Worm (Caenorhabditis elegans) whole organism, young adult: ENCODE data around the gene mab-21.

Experiments
- F33H1.4 ChIP-seq: fragments of 200-800 bp; sonication (Bioruptor generic); IDR thresholded peaks from 2 replicates; pipeline ENCODE4 v1.3.6; 2022; ENCODE audit warnings: missing genetic modification reagents, missing genetic modification characterization, missing compliant biosample characterization
- F37B4.10 ChIP-seq: fragments of 200-800 bp; sonication (Bioruptor generic); IDR thresholded peaks from 2 replicates; pipeline ENCODE4 v1.3.6; 2022; ENCODE audit warnings: missing genetic modification characterization, missing compliant biosample characterization
- F49E8.2 ChIP-seq: sonication (generic microtip); optimal IDR thresholded peaks from 3 replicates; lab custom pipeline; 2017; ENCODE audit warnings: missing genetic modification characterization, mild to moderate bottlenecking, missing compliant biosample characterization, antibody characterized with exemption, moderate library complexity; ENCODE audit not compliant: insufficient read depth
- ama-1 ChIP-seq, 3 experiments: fragments of 150-350 bp in 1 of 3; sonication (generic microtip) in 2 of 3; optimal IDR thresholded peaks; 2 replicates each; lab custom pipeline; 2014 to 2018; ENCODE audit warnings: missing biosample characterization in 2 of 3, missing genetic modification characterization in 2 of 3, missing genetic modification reagents in 2 of 3
- aptf-2 ChIP-seq: fragments of 200-800 bp; sonication (Bioruptor generic); conservative IDR thresholded peaks from 2 replicates; pipeline ENCODE4 v1.3.6; 2022; ENCODE audit warnings: missing genetic modification reagents, missing genetic modification characterization, missing compliant biosample characterization
- attf-5 ChIP-seq: fragments of 200-800 bp; sonication (Bioruptor generic); optimal IDR thresholded peaks from 2 replicates; lab custom pipeline; 2018; ENCODE audit warnings: mild to moderate bottlenecking, missing genetic modification characterization, missing compliant biosample characterization
- attf-6 ChIP-seq: fragments of 200-800 bp; sonication (Bioruptor generic); IDR thresholded peaks from 2 replicates; pipeline ENCODE4 v1.3.6; 2022; ENCODE audit warnings: missing genetic modification reagents, missing genetic modification characterization, missing compliant biosample characterization
- ccch-3 ChIP-seq: fragments of 200-800 bp; sonication (Bioruptor generic); optimal IDR thresholded peaks from 2 replicates; lab custom pipeline; 2018; ENCODE audit warnings: mild to moderate bottlenecking, missing genetic modification characterization, missing compliant biosample characterization
- cebp-1 ChIP-seq, 2 experiments: fragments of 200-800 bp in 1 of 2; sonication (Bioruptor generic) in 1 of 2; sonication (generic microtip) in 1 of 2; IDR thresholded peaks in 1 of 2; optimal IDR thresholded peaks in 1 of 2; 2 replicates each; pipeline versions ENCODE4 v1.3.6 to Lab custom; 2017 to 2022; ENCODE audit warnings: missing compliant biosample characterization in 2 of 2, missing genetic modification characterization in 2 of 2, mild to moderate bottlenecking in 1 of 2, missing genetic modification reagents in 1 of 2, moderate library complexity in 1 of 2
- ceh-91 ChIP-seq: fragments of 200-800 bp; sonication (Bioruptor generic); IDR thresholded peaks from 2 replicates; pipeline ENCODE4 v1.3.6; 2022; ENCODE audit warnings: missing genetic modification reagents, missing genetic modification characterization, missing compliant biosample characterization
- egl-18 ChIP-seq: fragments of 200-800 bp; sonication (Bioruptor generic); IDR thresholded peaks from 2 replicates; pipeline ENCODE4 v1.3.6; 2022; ENCODE audit warnings: missing genetic modification reagents, missing genetic modification characterization, missing compliant biosample characterization
- egl-44 ChIP-seq: fragments of 200-800 bp; sonication (Bioruptor generic); IDR thresholded peaks from 2 replicates; pipeline ENCODE4 v1.3.6; 2022; ENCODE audit warnings: missing genetic modification reagents, missing genetic modification characterization, missing compliant biosample characterization
- ekl-4 ChIP-seq: fragments of 200-800 bp; sonication (Bioruptor generic); IDR thresholded peaks from 2 replicates; pipeline ENCODE4 v1.3.6; 2022; ENCODE audit warnings: missing genetic modification reagents, missing genetic modification characterization, missing compliant biosample characterization
- ets-4 ChIP-seq: fragments of 200-800 bp; sonication (Bioruptor generic); optimal IDR thresholded peaks from 2 replicates; lab custom pipeline; 2018; ENCODE audit warnings: mild to moderate bottlenecking, missing genetic modification characterization, missing compliant biosample characterization
- fkh-3 ChIP-seq: sonication (generic microtip); optimal IDR thresholded peaks from 2 replicates; lab custom pipeline; 2016; ENCODE audit warnings: mild to moderate bottlenecking, missing genetic modification characterization, missing compliant biosample characterization
- gei-17 ChIP-seq: fragments of 200-800 bp; sonication (Bioruptor generic); optimal IDR thresholded peaks from 2 replicates; lab custom pipeline; 2018; ENCODE audit warnings: mild to moderate bottlenecking, missing genetic modification characterization, missing compliant biosample characterization
- him-1 ChIP-seq: sonication (generic microtip); optimal IDR thresholded peaks from 2 replicates; lab custom pipeline; 2016; ENCODE audit warnings: missing genotype, missing genetic modification reagents, missing genetic modification characterization, missing compliant biosample characterization
- hlh-26 ChIP-seq: fragments of 200-800 bp; sonication (Bioruptor generic); conservative IDR thresholded peaks from 2 replicates; pipeline ENCODE4 v1.3.6; 2022; ENCODE audit warnings: missing genetic modification reagents, missing genetic modification characterization, missing compliant biosample characterization
- hmg-1.2 ChIP-seq: fragments of 200-800 bp; sonication (Bioruptor generic); IDR thresholded peaks from 2 replicates; pipeline ENCODE4 v1.3.6; 2022; ENCODE audit warnings: missing genetic modification reagents, missing genetic modification characterization, missing compliant biosample characterization
- lin-26 ChIP-seq: fragments of 200-800 bp; sonication (Bioruptor generic); IDR thresholded peaks from 2 replicates; pipeline ENCODE4 v1.3.6; 2022; ENCODE audit warnings: missing genetic modification reagents, missing genetic modification characterization, missing compliant biosample characterization
- lin-35 ChIP-seq, 3 experiments: fragments of 150-350 bp in 2 of 3; sonication (generic microtip) in 1 of 3; optimal IDR thresholded peaks; 2 replicates each; lab custom pipeline; 2014 to 2018; ENCODE audit warnings: missing biosample characterization in 3 of 3, missing genetic modification characterization in 3 of 3, missing genetic modification reagents in 3 of 3
- lin-40 ChIP-seq: sonication (generic microtip); optimal IDR thresholded peaks from 2 replicates; lab custom pipeline; 2016; ENCODE audit warnings: missing genetic modification characterization, mild to moderate bottlenecking, missing compliant biosample characterization, missing genotype, missing genetic modification reagents
- lin-54 ChIP-seq: fragments of 200-800 bp; sonication (Bioruptor generic); optimal IDR thresholded peaks from 2 replicates; lab custom pipeline; 2018; ENCODE audit warnings: mild to moderate bottlenecking, missing genetic modification characterization, missing compliant biosample characterization
- lir-1 ChIP-seq: fragments of 200-800 bp; sonication (Bioruptor generic); conservative IDR thresholded peaks from 2 replicates; pipeline ENCODE4 v1.3.6; 2022; ENCODE audit warnings: missing genetic modification reagents, missing genetic modification characterization, missing compliant biosample characterization
- lsl-1 ChIP-seq: fragments of 200-800 bp; sonication (Bioruptor generic); optimal IDR thresholded peaks from 2 replicates; lab custom pipeline; 2018; ENCODE audit warnings: mild to moderate bottlenecking, missing genetic modification characterization, moderate library complexity, missing compliant biosample characterization
- madf-3 ChIP-seq: fragments of 200-800 bp; sonication (Bioruptor generic); IDR thresholded peaks from 2 replicates; pipeline ENCODE4 v1.3.6; 2022; ENCODE audit warnings: missing genetic modification reagents, missing genetic modification characterization, missing compliant biosample characterization
- madf-6 ChIP-seq: fragments of 200-800 bp; sonication (Bioruptor generic); IDR thresholded peaks from 2 replicates; pipeline ENCODE4 v1.3.6; 2022; ENCODE audit warnings: missing genetic modification reagents, missing genetic modification characterization, missing compliant biosample characterization
- mxl-1 ChIP-seq: sonication (generic microtip); optimal IDR thresholded peaks from 2 replicates; lab custom pipeline; 2016; ENCODE audit warnings: missing genetic modification characterization, missing compliant biosample characterization
- nfya-1 ChIP-seq: sonication (generic microtip); optimal IDR thresholded peaks from 2 replicates; lab custom pipeline; 2017; ENCODE audit warnings: antibody characterized with exemption, missing compliant biosample characterization, missing genetic modification characterization, borderline replicate concordance; ENCODE audit not compliant: insufficient read depth
- nfya-2 ChIP-seq: fragments of 200-800 bp; sonication (Bioruptor generic); IDR thresholded peaks from 2 replicates; pipeline ENCODE4 v1.3.6; 2022; ENCODE audit warnings: missing genetic modification reagents, missing genetic modification characterization, missing compliant biosample characterization
- nfyb-1 ChIP-seq: fragments of 200-800 bp; sonication (Bioruptor generic); IDR thresholded peaks from 2 replicates; pipeline ENCODE4 v1.3.6; 2022; ENCODE audit warnings: missing genetic modification reagents, missing genetic modification characterization, missing compliant biosample characterization
- rcor-1 ChIP-seq: fragments of 200-800 bp; sonication (Bioruptor generic); IDR thresholded peaks from 2 replicates; pipeline ENCODE4 v1.3.6; 2022; ENCODE audit warnings: missing genetic modification reagents, missing genetic modification characterization, missing compliant biosample characterization
- snpc-3.4 ChIP-seq: sonication (generic microtip); optimal IDR thresholded peaks from 2 replicates; lab custom pipeline; 2017; ENCODE audit warnings: missing genetic modification characterization, mild to moderate bottlenecking, missing compliant biosample characterization, antibody characterized with exemption, moderate library complexity, missing genotype, missing genetic modification reagents
- sptf-2 ChIP-seq: fragments of 200-800 bp; sonication (Bioruptor generic); optimal IDR thresholded peaks from 2 replicates; lab custom pipeline; 2018; ENCODE audit warnings: mild to moderate bottlenecking, missing genetic modification characterization, missing compliant biosample characterization
- tbp1 ChIP-seq: fragments of 200-800 bp; sonication (Bioruptor generic); optimal IDR thresholded peaks from 2 replicates; lab custom pipeline; 2018; ENCODE audit warnings: mild to moderate bottlenecking, missing genetic modification characterization, missing compliant biosample characterization
- unc-130 ChIP-seq: sonication (generic microtip); optimal IDR thresholded peaks from 2 replicates; lab custom pipeline; 2016; ENCODE audit warnings: missing genetic modification reagents, missing genetic modification characterization, missing compliant biosample characterization
- xnd-1 ChIP-seq: sonication (generic microtip); optimal IDR thresholded peaks from 2 replicates; lab custom pipeline; 2016; ENCODE audit warnings: missing genotype, missing genetic modification reagents, missing genetic modification characterization, missing compliant biosample characterization
- ztf-28 ChIP-seq: fragments of 200-800 bp; sonication (Bioruptor generic); IDR thresholded peaks from 2 replicates; pipeline ENCODE4 v1.3.6; 2022; ENCODE audit warnings: missing genetic modification reagents, missing genetic modification characterization, missing compliant biosample characterization

The mab-21 gene

DNA sequence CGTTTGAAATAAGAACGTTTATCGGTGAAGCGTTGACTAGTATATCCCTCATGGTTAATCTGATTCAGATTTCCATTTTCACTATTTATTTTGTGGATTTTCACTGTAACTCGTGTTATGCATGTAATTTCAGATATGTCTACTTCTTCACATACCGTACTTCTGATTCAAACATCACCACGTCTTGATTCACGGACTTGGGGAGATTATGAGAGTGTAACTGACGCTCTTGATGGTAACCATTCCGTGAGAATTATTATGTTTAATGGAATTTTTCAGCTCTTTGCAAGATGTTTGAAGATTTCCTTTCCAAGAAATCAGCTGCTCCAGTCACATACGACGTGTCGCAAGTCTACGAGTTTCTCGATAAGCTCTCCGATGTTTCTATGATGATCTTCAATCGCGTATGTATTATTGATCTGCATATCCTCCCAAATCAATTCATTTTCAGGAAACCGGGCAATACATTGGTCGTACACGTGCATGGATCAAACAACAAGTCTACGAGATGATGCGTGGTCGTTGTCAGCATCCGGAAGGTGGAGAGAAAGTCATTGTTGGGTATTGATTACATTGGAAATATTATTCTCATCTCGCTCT, 7.4 kb upstream of the mab-21 start, which contains the start of gene erh-2:
TSS of gene erh-2 (plus strand) at position 134 of the 600 bp plus-strand sequence.
- TF ChIP-seq attf-6 (GFP tag; lab: Robert Waterston, UW) (0 out of 2 replicates have a peak, but pooled peaks have one; percentile 30), ets-4 (no peak), lin-40 (tag; lab: Kevin White, UChicago) (no peak), madf-3 (GFP tag; lab: Robert Waterston, UW) (0 out of 2 replicates have a peak, but pooled peaks have one; percentile 59), rcor-1 (0 out of 2 replicates have a peak, but pooled peaks have one; percentile 6), F49E8.2 (tag; lab: Kevin White, UChicago) (peak; percentile 61), madf-6 (peak; percentile 35; the same call in 1 of the 2 replicates), lin-35 (GFP tag; optimal IDR thresholded peaks at IDR 0.05; lab: Kevin White, UChicago) (peak in 1 of 3 experiments; percentile 21)

DNA sequence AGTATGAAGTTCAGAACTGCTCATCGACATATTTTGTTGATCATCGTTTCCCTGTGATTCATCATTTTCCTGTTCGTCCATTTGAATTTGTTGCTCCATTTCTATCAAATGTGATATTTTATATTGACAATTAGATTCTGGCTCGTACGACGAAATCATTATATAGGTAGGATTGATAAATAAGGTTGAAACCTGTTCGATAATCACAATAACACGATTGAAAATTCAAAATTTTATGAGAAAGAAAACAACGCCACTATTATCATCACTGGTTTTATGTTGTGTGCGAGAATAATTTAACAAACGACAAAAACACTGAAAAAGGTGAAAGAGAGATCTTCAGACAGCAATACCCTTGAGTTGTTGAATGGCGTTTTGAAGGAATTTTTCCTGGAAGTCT, 6.2 kb upstream of the mab-21 start, which contains the start of gene apc-11:
TSS of gene apc-11 (minus strand) at position 101 of the 400 bp plus-strand sequence.
- TF ChIP-seq egl-44 (GFP tag; lab: Robert Waterston, UW) (no peak), cebp-1 (GFP tag; IDR thresholded peaks at IDR 0.05; lab: Robert Waterston, UW) (no peak), cebp-1 (tag; optimal IDR thresholded peaks at IDR 0.05; lab: Kevin White, UChicago) (no peak), aptf-2 (GFP tag; lab: Robert Waterston, UW) (no peak), attf-5 (no peak), nfya-2 (GFP tag; lab: Robert Waterston, UW) (no peak), ccch-3 (no peak), hlh-26 (GFP tag; lab: Robert Waterston, UW) (no peak), fkh-3 (tag; lab: Kevin White, UChicago) (no peak), nfya-1 (no peak), ama-1 (optimal IDR thresholded peaks at IDR 0.05; lab: Kevin White, UChicago) (no peak), ama-1 (GFP tag; optimal IDR thresholded peaks at IDR 0.05; lab: Kevin White, UChicago) (no peak), sptf-2 (GFP tag; lab: Kevin White, UChicago) (no peak), him-1 (tag; lab: Kevin White, UChicago) (no peak), egl-18 (GFP tag; lab: Robert Waterston, UW) (no peak)

DNA sequence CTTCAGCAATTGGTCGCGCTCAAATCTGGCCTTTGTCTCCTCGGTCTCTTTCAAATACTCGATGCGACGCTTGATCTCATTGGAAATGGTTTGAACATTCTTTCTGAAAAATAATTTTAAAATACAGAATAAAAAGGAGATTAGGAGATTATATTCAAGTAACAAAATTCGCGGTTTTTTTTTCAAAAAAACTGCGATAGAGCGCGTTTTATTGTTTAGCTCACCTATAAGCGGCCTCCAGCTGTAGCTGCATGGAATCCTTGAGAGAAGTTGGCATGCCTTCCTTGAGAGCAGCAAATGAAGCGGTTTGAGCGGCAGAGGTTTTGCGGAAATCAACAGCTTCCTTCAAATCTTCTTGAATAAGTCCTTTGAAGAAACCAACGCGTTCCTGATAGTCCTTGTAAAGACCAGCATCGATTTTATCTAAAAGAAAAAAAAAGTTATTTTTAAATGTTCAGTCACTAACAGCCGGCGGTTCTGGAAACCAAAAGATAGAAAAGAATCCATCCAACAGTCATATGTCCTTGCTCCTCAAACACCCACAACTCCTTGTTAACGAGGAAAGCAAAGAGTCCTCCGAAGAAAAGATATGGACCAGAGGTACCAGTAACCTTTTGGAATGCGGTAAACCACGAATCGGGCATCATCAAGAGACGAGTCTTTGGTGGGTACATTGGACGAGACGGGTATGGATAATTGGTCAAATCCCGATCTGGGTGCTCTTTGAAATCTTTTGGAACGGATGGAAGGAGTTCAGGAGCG, 5.6 kb upstream of the mab-21 start:
- TF ChIP-seq him-1 (tag; lab: Kevin White, UChicago) = no peak
- TF ChIP-seq lin-26 (GFP tag; lab: Robert Waterston, UW) = 0 out of 2 replicates have a peak, but pooled peaks have one; percentile 43

DNA sequence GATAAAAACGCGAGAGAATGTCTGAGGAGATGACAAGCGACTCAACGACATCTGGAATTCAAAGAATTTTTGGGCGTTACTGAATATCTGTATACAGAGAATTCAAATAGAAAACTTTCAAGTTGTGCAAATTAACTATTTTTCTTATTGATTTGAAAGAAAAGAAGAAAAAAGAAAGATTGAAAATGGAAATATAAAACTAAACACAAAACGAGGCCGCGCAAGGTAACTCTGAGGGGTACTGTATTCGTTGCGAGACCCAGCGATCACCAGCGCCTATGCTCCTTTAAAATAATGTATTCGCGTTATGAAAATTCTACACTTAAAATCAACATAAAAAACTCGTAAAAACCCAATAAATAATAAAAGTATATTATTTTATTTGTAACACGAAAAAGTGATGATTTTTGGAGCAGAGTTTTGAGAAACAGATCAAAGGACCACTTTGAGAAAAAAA, 4.8 kb upstream of the mab-21 start, which contains the start of gene asb-1:
TSS of gene asb-1 (minus strand) at position 51 of the 457 bp plus-strand sequence.
- TF ChIP-seq lsl-1 (GFP tag; lab: Kevin White, UChicago) (peak; percentile 95), F33H1.4 (GFP tag; lab: Robert Waterston, UW) (peak; percentile 94), ceh-91 (GFP tag; lab: Robert Waterston, UW) (peak; percentile 56), unc-130 (GFP tag; lab: Kevin White, UChicago) (peak; percentile 53), gei-17 (GFP tag; lab: Kevin White, UChicago) (no peak), madf-6 (peak; percentile 90), mxl-1 (tag; lab: Kevin White, UChicago) (no peak), nfyb-1 (GFP tag; lab: Robert Waterston, UW) (0 out of 2 replicates have a peak, but pooled peaks have one; percentile 13), ztf-28 (GFP tag; lab: Robert Waterston, UW) (0 out of 2 replicates have a peak, but pooled peaks have one; percentile 18), tbp1 (GFP tag; lab: Kevin White, UChicago) (peak; percentile 13), lin-54 (GFP tag; lab: Kevin White, UChicago) (peak; percentile 38), F49E8.2 (tag; lab: Kevin White, UChicago) (peak; percentile 57), lir-1 (no peak), hmg-1.2 (0 out of 2 replicates have a peak, but pooled peaks have one; percentile 13), snpc-3.4 (tag; lab: Kevin White, UChicago) (peak; percentile 38), madf-3 (GFP tag; lab: Robert Waterston, UW) (0 out of 2 replicates have a peak, but pooled peaks have one; percentile 20), F37B4.10 (GFP tag; lab: Robert Waterston, UW) (no peak), ekl-4 (GFP tag; lab: Robert Waterston, UW) (no peak), xnd-1 (peak; percentile 78), lin-26 (GFP tag; lab: Robert Waterston, UW) (no peak)
